Worm (Caenorhabditis elegans) whole organism, midembryonic: Measurements from ENCODE around the gene plc-3.
A peak's percentile ranks its signal among the peaks of the same experiment; 100 is the strongest.

ENCODE experiments used
- T22C8.4 ChIP-seq: fragments of 200-800 bp; sonication (Bioruptor generic); IDR thresholded peaks from 2 replicates; pipeline ENCODE4 v1.3.6; 2022; ENCODE audit warnings: missing genetic modification characterization, missing compliant biosample characterization
- cog-1 ChIP-seq: sonication (generic microtip); optimal IDR thresholded peaks from 2 replicates; lab custom pipeline; 2016; ENCODE audit warnings: missing genetic modification characterization, missing compliant biosample characterization
- flt-1 ChIP-seq: fragments of 200-800 bp; sonication (Bioruptor generic); IDR thresholded peaks from 2 replicates; pipeline ENCODE4 v1.3.6; 2022; ENCODE audit warnings: missing genetic modification characterization, missing compliant biosample characterization
- klf-2 ChIP-seq: fragments of 200-800 bp; sonication (Bioruptor generic); conservative IDR thresholded peaks from 2 replicates; pipeline ENCODE4 v1.3.6; 2022; ENCODE audit warnings: missing genetic modification reagents, missing genetic modification characterization, missing compliant biosample characterization
- med-1 ChIP-seq: sonication (generic microtip); optimal IDR thresholded peaks from 2 replicates; lab custom pipeline; 2017; ENCODE audit warnings: missing genetic modification characterization, mild to moderate bottlenecking, missing compliant biosample characterization, antibody characterized with exemption, missing genetic modification reagents; ENCODE audit not compliant: insufficient read depth
- ref-1 ChIP-seq: fragments of 200-800 bp; sonication (Bioruptor generic); conservative IDR thresholded peaks from 2 replicates; pipeline ENCODE4 v1.3.6; 2022; ENCODE audit warnings: missing genetic modification reagents, missing genetic modification characterization, missing compliant biosample characterization
- tab-1 ChIP-seq: fragments of 200-800 bp; sonication (Bioruptor generic); IDR thresholded peaks from 2 replicates; pipeline ENCODE4 v1.3.6; 2022; ENCODE audit warnings: missing genetic modification characterization, missing compliant biosample characterization
- ztf-23 ChIP-seq: fragments of 200-800 bp; sonication (Bioruptor generic); IDR thresholded peaks from 2 replicates; pipeline ENCODE4 v1.3.6; 2022; ENCODE audit warnings: missing genetic modification reagents, missing genetic modification characterization, missing compliant biosample characterization
- ztf-29 ChIP-seq: fragments of 200-800 bp; sonication (Bioruptor generic); IDR thresholded peaks from 2 replicates; pipeline ENCODE4 v1.3.6; 2022; ENCODE audit warnings: missing genetic modification reagents, missing genetic modification characterization, missing compliant biosample characterization

plc-3 gene

ce11 chrII:10222577-10222976 lies at the start of gene plc-3:
plc-3 (plus strand) TSS chrII:10222877.
- no peak for TF ChIP-seq ztf-23 (GFP tag; lab: Robert Waterston, UW)
- TF ChIP-seq cog-1 (tag; lab: Kevin White, UChicago): no peak
- no peak for TF ChIP-seq flt-1
- TF ChIP-seq tab-1 (GFP tag; lab: Robert Waterston, UW): no peak
- TF ChIP-seq ref-1 (GFP tag; lab: Robert Waterston, UW): no peak
- no peak for TF ChIP-seq med-1
- no peak for TF ChIP-seq ztf-29 (GFP tag; lab: Robert Waterston, UW)
- no peak for TF ChIP-seq klf-2
- TF ChIP-seq T22C8.4: no peak

ce11 chrII:10174338-10174737 lies 48.3 kb upstream of the plc-3 start, which contains the start of gene F33H1.4:
F33H1.4 (plus strand) TSS chrII:10174648.
- TF ChIP-seq cog-1 (tag; lab: Kevin White, UChicago) (no peak), T22C8.4 (peak; percentile 37; the same call in 1 of the 2 replicates)

- TF ChIP-seq ztf-23 (GFP tag; lab: Robert Waterston, UW) (no peak), cog-1 (tag; lab: Kevin White, UChicago) (no peak), tab-1 (GFP tag; lab: Robert Waterston, UW) (no peak), klf-2 (no peak), ref-1 (GFP tag; lab: Robert Waterston, UW) (no peak)
These were observed 40.0 kb upstream of the plc-3 start, which contains the start of gene srd-1 for ce11 chrII:10182634-10183033. srd-1 (minus strand) TSS chrII:10182734.

ce11 chrII:10187808-10188207 lies 34.9 kb upstream of the plc-3 start, which contains the start of gene srd-2:
srd-2 (minus strand) TSS chrII:10187908.
- TF ChIP-seq cog-1 (tag; lab: Kevin White, UChicago) (no peak), flt-1 (no peak), tab-1 (GFP tag; lab: Robert Waterston, UW) (no peak), klf-2 (no peak), ztf-29 (GFP tag; lab: Robert Waterston, UW) (no peak), med-1 (no peak)

ce11 chrII:10189369-10189768 lies 33.3 kb upstream of the plc-3 start, which contains the start of gene cdc-25.4:
cdc-25.4 (minus strand) TSS chrII:10189469.
- no peak for TF ChIP-seq tab-1 (GFP tag; lab: Robert Waterston, UW)
- TF ChIP-seq klf-2: no peak
- no peak for TF ChIP-seq ref-1 (GFP tag; lab: Robert Waterston, UW)
- TF ChIP-seq T22C8.4: no peak
- TF ChIP-seq flt-1: no peak
- TF ChIP-seq ztf-29 (GFP tag; lab: Robert Waterston, UW): no peak
- no peak for TF ChIP-seq ztf-23 (GFP tag; lab: Robert Waterston, UW)

ce11 chrII:10192207-10192606 lies 30.5 kb upstream of the plc-3 start, which contains the start of gene R05H5.7:
R05H5.7 (plus strand) TSS chrII:10192507.
- TF ChIP-seq klf-2 (no peak), cog-1 (tag; lab: Kevin White, UChicago) (no peak), tab-1 (GFP tag; lab: Robert Waterston, UW) (no peak), ref-1 (GFP tag; lab: Robert Waterston, UW) (no peak), ztf-23 (GFP tag; lab: Robert Waterston, UW) (no peak), T22C8.4 (no peak), med-1 (no peak), ztf-29 (GFP tag; lab: Robert Waterston, UW) (no peak), flt-1 (no peak)

ce11 chrII:10194605-10195004 lies 28.1 kb upstream of the plc-3 start, which contains the start of gene srb-6:
srb-6 (plus strand) TSS chrII:10194905.
- TF ChIP-seq flt-1 (no peak), ref-1 (GFP tag; lab: Robert Waterston, UW) (no peak)

- TF ChIP-seq T22C8.4 (no peak), ref-1 (GFP tag; lab: Robert Waterston, UW) (no peak), klf-2 (no peak), ztf-23 (GFP tag; lab: Robert Waterston, UW) (no peak), ztf-29 (GFP tag; lab: Robert Waterston, UW) (no peak), flt-1 (no peak), cog-1 (tag; lab: Kevin White, UChicago) (no peak), med-1 (no peak), tab-1 (GFP tag; lab: Robert Waterston, UW) (no peak)
These were observed 25.5 kb upstream of the plc-3 start, which contains the start of gene R05H5.3 for ce11 chrII:10197091-10197675. R05H5.3 (plus strand) TSS chrII:10197625.

- TF ChIP-seq ref-1 (GFP tag; lab: Robert Waterston, UW) (no peak), ztf-23 (GFP tag; lab: Robert Waterston, UW) (no peak), T22C8.4 (no peak), tab-1 (GFP tag; lab: Robert Waterston, UW) (no peak), klf-2 (no peak), flt-1 (no peak)
These were observed 24.2 kb upstream of the plc-3 start for ce11 chrII:10198486-10198885.

- TF ChIP-seq ref-1 (GFP tag; lab: Robert Waterston, UW): no peak
- no peak for TF ChIP-seq ztf-29 (GFP tag; lab: Robert Waterston, UW)
- no peak for TF ChIP-seq med-1
- TF ChIP-seq klf-2: no peak
- TF ChIP-seq cog-1 (tag; lab: Kevin White, UChicago): no peak
- no peak for TF ChIP-seq ztf-23 (GFP tag; lab: Robert Waterston, UW)
- no peak for TF ChIP-seq T22C8.4
- no peak for TF ChIP-seq flt-1
- TF ChIP-seq tab-1 (GFP tag; lab: Robert Waterston, UW): no peak
These were observed 22.8 kb upstream of the plc-3 start, which contains the start of gene R05H5.4 for ce11 chrII:10199906-10200305. R05H5.4 (minus strand) TSS chrII:10200006.

- peak; percentile 38; the same call in 1 of the 2 replicates for TF ChIP-seq flt-1
- 0 out of 2 replicates have a peak, but pooled peaks have one; percentile 38 for TF ChIP-seq ztf-23 (GFP tag; lab: Robert Waterston, UW)
- peak; percentile 18 for TF ChIP-seq cog-1 (tag; lab: Kevin White, UChicago)
- no peak for TF ChIP-seq T22C8.4
- TF ChIP-seq tab-1 (GFP tag; lab: Robert Waterston, UW): no peak
- TF ChIP-seq klf-2: no peak
- no peak for TF ChIP-seq med-1
These were observed 21.9 kb upstream of the plc-3 start, which contains the start of gene arv-1 for ce11 chrII:10200759-10201158. arv-1 (minus strand) TSS chrII:10200823.
